Worm (Caenorhabditis elegans) whole organism, mixed stage, embryonic: ENCODE data around the gene atg-9.

Source experiments
- blmp-1 ChIP-seq: fragments of 150-350 bp; optimal IDR thresholded peaks from 2 replicates; lab custom pipeline; 2014; ENCODE audit warnings: missing biosample characterization, missing genetic modification characterization
- elt-1 ChIP-seq: sonication (generic microtip); optimal IDR thresholded peaks from 2 replicates; lab custom pipeline; 2017; ENCODE audit warnings: missing genetic modification characterization, mild to moderate bottlenecking, missing compliant biosample characterization, antibody characterized with exemption, moderate library complexity, borderline replicate concordance; ENCODE audit not compliant: insufficient read depth
- elt-3 ChIP-seq: fragments of 150-350 bp; optimal IDR thresholded peaks from 2 replicates; lab custom pipeline; 2014; ENCODE audit warnings: missing biosample characterization, missing genetic modification characterization
- flh-1 ChIP-seq: fragments of 200-800 bp; sonication (Bioruptor generic); optimal IDR thresholded peaks from 2 replicates; lab custom pipeline; 2018; ENCODE audit warnings: mild to moderate bottlenecking, missing genetic modification characterization, moderate library complexity, missing compliant biosample characterization
- lin-13 ChIP-seq: fragments of 150-350 bp; optimal IDR thresholded peaks from 2 replicates; lab custom pipeline; 2014; ENCODE audit warnings: missing biosample characterization, missing genetic modification characterization
- lsy-2 ChIP-seq: fragments of 150-350 bp; optimal IDR thresholded peaks from 2 replicates; lab custom pipeline; 2014; ENCODE audit warnings: missing biosample characterization, missing genetic modification characterization
- nhr-12 ChIP-seq: fragments of 150-350 bp; optimal IDR thresholded peaks from 2 replicates; lab custom pipeline; 2014; ENCODE audit warnings: missing biosample characterization, missing genetic modification characterization
- nhr-237 ChIP-seq: fragments of 150-350 bp; optimal IDR thresholded peaks from 2 replicates; lab custom pipeline; 2014; ENCODE audit warnings: missing biosample characterization, missing genetic modification characterization
- pha-4 ChIP-seq: fragments of 150-350 bp; optimal IDR thresholded peaks from 2 replicates; lab custom pipeline; 2018; ENCODE audit warnings: missing biosample characterization, missing genetic modification reagents, missing genetic modification characterization
- sem-2 ChIP-seq: fragments of 200-800 bp; sonication (Bioruptor generic); optimal IDR thresholded peaks from 2 replicates; lab custom pipeline; 2018; ENCODE audit warnings: mild to moderate bottlenecking, missing genetic modification characterization, missing compliant biosample characterization
- snpc-4 ChIP-seq: fragments of 150-350 bp; optimal IDR thresholded peaks from 2 replicates; lab custom pipeline; 2014; ENCODE audit warnings: missing biosample characterization, missing genetic modification characterization
- unc-62 ChIP-seq: fragments of 150-350 bp; optimal IDR thresholded peaks from 2 replicates; lab custom pipeline; 2014; ENCODE audit warnings: missing biosample characterization, missing genetic modification reagents, missing genetic modification characterization
- ztf-11 ChIP-seq: fragments of 150-350 bp; optimal IDR thresholded peaks from 2 replicates; lab custom pipeline; 2014; ENCODE audit warnings: missing biosample characterization, missing genetic modification characterization

- TF ChIP-seq ztf-11 (no peak), sem-2 (GFP tag; lab: Kevin White, UChicago) (no peak), snpc-4 (tag; lab: Kevin White, UChicago) (no peak), pha-4 (tag; lab: Kevin White, UChicago) (no peak), lsy-2 (tag; lab: Kevin White, UChicago) (no peak), flh-1 (GFP tag; lab: Kevin White, UChicago) (no peak), elt-3 (tag; lab: Kevin White, UChicago) (no peak), elt-1 (no peak), unc-62 (GFP tag; lab: Kevin White, UChicago) (no peak), blmp-1 (no peak), lin-13 (tag; lab: Kevin White, UChicago) (no peak), nhr-12 (tag; lab: Kevin White, UChicago) (no peak), nhr-237 (tag; lab: Kevin White, UChicago) (no peak)
Observed at ce11 chrV:303271-303670, 45.9 kb upstream of the atg-9 start.
